Fruit fly (Drosophila melanogaster): ENCODE results near the gene CheB38b.
A peak's percentile ranks its signal among the peaks of the same experiment; 100 is the strongest.

dm6 chr2L:20812283-20813189, 4.5 kb downstream of the CheB38b start:
- peak; percentile 49 for TF ChIP-seq CG17806 (tag; optimal IDR thresholded peaks at IDR 0.05)
- peak; percentile 43 for TF ChIP-seq gl (tag; optimal IDR thresholded peaks at IDR 0.05)
- peak; percentile 17 for TF ChIP-seq CG14655 (GFP tag; optimal IDR thresholded peaks at IDR 0.05)
- TF ChIP-seq CG4496 (GFP tag; IDR thresholded peaks at IDR 0.05), result peak; percentile 52; the same call in 2 of the 3 replicates
- peak; percentile 29 for TF ChIP-seq CG15710 (tag; optimal IDR thresholded peaks at IDR 0.05)
- no peak for TF ChIP-seq fd96Ca (GFP tag; IDR thresholded peaks at IDR 0.05)
- TF ChIP-seq CG12605 (GFP tag; IDR thresholded peaks at IDR 0.05), result no peak

Data from whole organism, pupa.